Fruit fly (Drosophila melanogaster) whole organism, adult: Measurements from ENCODE around the gene nonC.

Experiments used
- CG12768 ChIP-seq: fragments of 200-800 bp; sonication (Bioruptor generic); optimal IDR thresholded peaks from 2 replicates; lab custom pipeline; 2017; ENCODE audit warnings: missing biosample characterization, missing genetic modification characterization, mild to moderate bottlenecking, moderate library complexity, missing genetic modification reagents
- CG14711 ChIP-seq: fragments of 200-800 bp; sonication (Bioruptor generic); optimal IDR thresholded peaks from 2 replicates; lab custom pipeline; 2018; ENCODE audit warnings: missing biosample characterization, mild to moderate bottlenecking, missing genetic modification characterization, moderate library complexity
- CG1620 ChIP-seq: fragments of 200-800 bp; sonication (Bioruptor generic); optimal IDR thresholded peaks from 2 replicates; lab custom pipeline; 2016; ENCODE audit warnings: missing biosample characterization, missing genetic modification characterization
- CG33017 ChIP-seq: fragments of 200-800 bp; sonication (Bioruptor generic); optimal IDR thresholded peaks from 2 replicates; lab custom pipeline; 2018; ENCODE audit warnings: missing biosample characterization, mild to moderate bottlenecking, missing genetic modification characterization, moderate library complexity
- Crg-1 ChIP-seq: fragments of 200-800 bp; sonication (Bioruptor generic); optimal IDR thresholded peaks from 2 replicates; lab custom pipeline; 2016; ENCODE audit warnings: missing biosample characterization, missing genetic modification characterization
- bab1 ChIP-seq: fragments of 200-800 bp; sonication (Bioruptor generic); optimal IDR thresholded peaks from 3 replicates; lab custom pipeline; 2019; ENCODE audit warnings: missing biosample characterization, mild to moderate bottlenecking, missing genetic modification characterization, moderate library complexity
- cnc ChIP-seq, 2 experiments: fragments of >200 bp; optimal IDR thresholded peaks; 2 replicates each; lab custom pipeline; 2017
- kay ChIP-seq: fragments of 200-800 bp; sonication (Bioruptor generic); peaks from one replicate; lab custom pipeline; 2016; ENCODE audit warnings: missing biosample characterization, missing genetic modification characterization, borderline replicate concordance
- pad ChIP-seq: fragments of 200-800 bp; sonication (Bioruptor generic); optimal IDR thresholded peaks from 3 replicates; lab custom pipeline; 2017; ENCODE audit warnings: missing biosample characterization, missing genetic modification characterization, mild to moderate bottlenecking, moderate library complexity, missing genetic modification reagents
- tj ChIP-seq: fragments of 200-800 bp; sonication (Bioruptor generic); optimal IDR thresholded peaks from 3 replicates; lab custom pipeline; 2017; ENCODE audit warnings: missing biosample characterization, mild to moderate bottlenecking, missing genetic modification characterization, moderate library complexity
- toe ChIP-seq: fragments of 200-800 bp; sonication (Bioruptor generic); optimal IDR thresholded peaks from 2 replicates; lab custom pipeline; 2016; ENCODE audit warnings: missing biosample characterization, missing genetic modification characterization

dm6 chrX:6832584-6832983 is 8.3 kb downstream of the nonC start, which contains the start of gene mAChR-C:
- no peak for TF ChIP-seq CG12768 (GFP tag; lab: Kevin White, UChicago)
- no peak for TF ChIP-seq tj
- no peak for TF ChIP-seq toe (GFP tag; lab: Kevin White, UChicago)
- TF ChIP-seq kay: no peak
- TF ChIP-seq bab1 (GFP tag; lab: Kevin White, UChicago): no peak
- no peak for TF ChIP-seq cnc (optimal IDR thresholded peaks at IDR 0.05; lab: Kevin White, UChicago)
- TF ChIP-seq pad (GFP tag; lab: Kevin White, UChicago): no peak
- TF ChIP-seq CG1620: no peak
- TF ChIP-seq CG14711 (tag; lab: Kevin White, UChicago): no peak
- no peak for TF ChIP-seq CG33017 (tag; lab: Kevin White, UChicago)
- TF ChIP-seq Crg-1 (GFP tag; lab: Kevin White, UChicago): no peak
